Fruit fly (Drosophila melanogaster) whole organism, embryonic: ENCODE measurements around the gene veli.
A peak's percentile ranks its signal among the peaks of the same experiment; 100 is the strongest.

Experiments
- Ada2b ChIP-seq: fragments of 200-800 bp; sonication (Bioruptor generic); IDR thresholded peaks from 2 replicates; pipeline ENCODE4 v1.3.6; 2022; ENCODE audit warnings: missing biosample characterization, missing genetic modification characterization
- C15 ChIP-seq: fragments of 200-800 bp; sonication (Bioruptor generic); IDR thresholded peaks from 3 replicates; pipeline ENCODE4 v1.3.6; 2022; ENCODE audit warnings: missing biosample characterization, missing genetic modification characterization
- CG10274 ChIP-seq: fragments of 200-800 bp; sonication (Bioruptor generic); optimal IDR thresholded peaks from 3 replicates; lab custom pipeline; 2017; ENCODE audit warnings: missing biosample characterization, mild to moderate bottlenecking, missing genetic modification characterization
- CG10959 ChIP-seq: fragments of 200-800 bp; sonication (Bioruptor generic); IDR thresholded peaks from 2 replicates; pipeline ENCODE4 v1.3.6; 2022; ENCODE audit warnings: missing biosample characterization, missing genetic modification characterization
- CG11247 ChIP-seq: fragments of 200-800 bp; sonication (Bioruptor generic); IDR thresholded peaks from 2 replicates; pipeline ENCODE4 v1.3.6; 2022; ENCODE audit warnings: missing biosample characterization, missing genetic modification characterization
- CG11456 ChIP-seq: fragments of 200-800 bp; sonication (Bioruptor generic); IDR thresholded peaks from 3 replicates; pipeline ENCODE4 v1.3.6; 2022; ENCODE audit warnings: missing biosample characterization, missing genetic modification characterization
- CG12299 ChIP-seq: fragments of 200-800 bp; sonication (Bioruptor generic); optimal IDR thresholded peaks from 2 replicates; lab custom pipeline; 2018; ENCODE audit warnings: missing biosample characterization, mild to moderate bottlenecking, missing genetic modification characterization
- CG13287 ChIP-seq: fragments of 200-800 bp; sonication (Bioruptor generic); IDR thresholded peaks from 2 replicates; pipeline ENCODE4 v1.3.6; 2022; ENCODE audit warnings: missing biosample characterization, missing genetic modification characterization; ENCODE audit not compliant: partially characterized antibody
- CG13624 ChIP-seq: fragments of 200-800 bp; sonication (Bioruptor generic); optimal IDR thresholded peaks from 2 replicates; lab custom pipeline; 2016; ENCODE audit warnings: missing biosample characterization, missing genetic modification characterization
- CG15073 ChIP-seq: fragments of 200-800 bp; sonication (Bioruptor generic); optimal IDR thresholded peaks from 2 replicates; lab custom pipeline; 2016; ENCODE audit warnings: missing biosample characterization, missing genetic modification characterization
- CG18262 ChIP-seq: fragments of 200-800 bp; optimal IDR thresholded peaks from 3 replicates; lab custom pipeline; 2019; ENCODE audit warnings: missing biosample characterization, mild to moderate bottlenecking, missing genetic modification characterization, moderate library complexity
- CG18476 ChIP-seq: fragments of 200-800 bp; sonication (Bioruptor generic); optimal IDR thresholded peaks from 2 replicates; lab custom pipeline; 2016; ENCODE audit warnings: missing biosample characterization, mild to moderate bottlenecking, missing genetic modification characterization
- CG2120 ChIP-seq: fragments of 200-800 bp; sonication (Bioruptor generic); optimal IDR thresholded peaks from 3 replicates; lab custom pipeline; 2016; ENCODE audit warnings: missing biosample characterization, missing genetic modification characterization
- CG3065 ChIP-seq: fragments of 200-800 bp; sonication (Bioruptor generic); optimal IDR thresholded peaks from 2 replicates; lab custom pipeline; 2016; ENCODE audit warnings: missing biosample characterization, missing genetic modification characterization
- CG3281 ChIP-seq: fragments of 200-800 bp; sonication (Bioruptor generic); optimal IDR thresholded peaks from 3 replicates; lab custom pipeline; 2017; ENCODE audit warnings: missing biosample characterization, mild to moderate bottlenecking, missing genetic modification characterization
- CG34422 ChIP-seq: fragments of 200-800 bp; sonication (Bioruptor generic); IDR thresholded peaks from 3 replicates; pipeline ENCODE4 v1.3.6; 2022; ENCODE audit warnings: missing biosample characterization, missing genetic modification characterization
- CG6765 ChIP-seq: fragments of 200-800 bp; sonication (Bioruptor generic); optimal IDR thresholded peaks from 3 replicates; lab custom pipeline; 2017; ENCODE audit warnings: missing biosample characterization, mild to moderate bottlenecking, missing genetic modification characterization
- CG6854 ChIP-seq: fragments of 200-800 bp; sonication (Bioruptor generic); optimal IDR thresholded peaks from 3 replicates; lab custom pipeline; 2017; ENCODE audit warnings: missing biosample characterization, mild to moderate bottlenecking, missing genetic modification characterization
- CG7839 ChIP-seq: fragments of 200-800 bp; sonication (Bioruptor generic); optimal IDR thresholded peaks from 3 replicates; lab custom pipeline; 2018; ENCODE audit warnings: missing biosample characterization, mild to moderate bottlenecking, missing genetic modification characterization, moderate library complexity
- CG7963 ChIP-seq: fragments of 200-800 bp; sonication (Bioruptor generic); IDR thresholded peaks from 3 replicates; pipeline ENCODE4 v1.3.6; 2022; ENCODE audit warnings: missing biosample characterization, missing genetic modification characterization; ENCODE audit not compliant: partially characterized antibody
- CG8388 ChIP-seq: fragments of 200-800 bp; sonication (Bioruptor generic); optimal IDR thresholded peaks from 2 replicates; lab custom pipeline; 2019; ENCODE audit warnings: missing biosample characterization, mild to moderate bottlenecking, missing genetic modification characterization, moderate library complexity
- H2.0 ChIP-seq: fragments of 200-800 bp; sonication (Bioruptor generic); IDR thresholded peaks from 2 replicates; pipeline ENCODE4 v1.3.6; 2022; ENCODE audit warnings: missing biosample characterization, missing genetic modification characterization
- HLHmδ ChIP-seq: fragments of 200-800 bp; sonication (Bioruptor generic); optimal IDR thresholded peaks from 2 replicates; lab custom pipeline; 2018; ENCODE audit warnings: missing biosample characterization, mild to moderate bottlenecking, missing genetic modification characterization, moderate library complexity
- Hsf ChIP-seq: fragments of 200-800 bp; sonication (Bioruptor generic); optimal IDR thresholded peaks from 3 replicates; lab custom pipeline; 2016; ENCODE audit warnings: missing biosample characterization, missing genetic modification characterization
- Kr ChIP-seq: fragments of 200-800 bp; sonication (Bioruptor generic); optimal IDR thresholded peaks from 2 replicates; lab custom pipeline; 2017; ENCODE audit warnings: missing biosample characterization, mild to moderate bottlenecking, missing genetic modification characterization
- Mad ChIP-seq: fragments of 200-800 bp; sonication (Bioruptor generic); optimal IDR thresholded peaks from 2 replicates; lab custom pipeline; 2016; ENCODE audit warnings: missing biosample characterization, missing genetic modification characterization
- Ptx1 ChIP-seq: fragments of 200-800 bp; sonication (Bioruptor generic); IDR thresholded peaks from 2 replicates; pipeline ENCODE4 v1.3.6; 2022; ENCODE audit warnings: missing biosample characterization, missing genetic modification characterization
- Rx ChIP-seq: fragments of 200-800 bp; sonication (Bioruptor generic); IDR thresholded peaks from 2 replicates; pipeline ENCODE4 v1.3.6; 2022; ENCODE audit warnings: missing biosample characterization, missing genetic modification characterization
- Sin3A ChIP-seq: fragments of >200 bp; optimal IDR thresholded peaks from 2 replicates; lab custom pipeline; 2018
- Sry-β ChIP-seq: fragments of 200-800 bp; sonication (Bioruptor generic); optimal IDR thresholded peaks from 2 replicates; lab custom pipeline; 2018; ENCODE audit warnings: missing biosample characterization, mild to moderate bottlenecking, missing genetic modification characterization, moderate library complexity
- ab ChIP-seq: fragments of 200-800 bp; sonication (Bioruptor generic); optimal IDR thresholded peaks from 2 replicates; lab custom pipeline; 2016; ENCODE audit warnings: missing biosample characterization, missing genetic modification characterization
- bab2 ChIP-seq: fragments of 200-800 bp; sonication (Bioruptor generic); optimal IDR thresholded peaks from 2 replicates; lab custom pipeline; 2016; ENCODE audit warnings: missing biosample characterization, missing genetic modification characterization
- btn ChIP-seq: fragments of 200-800 bp; sonication (Bioruptor generic); optimal IDR thresholded peaks from 2 replicates; lab custom pipeline; 2016; ENCODE audit warnings: missing biosample characterization, missing genetic modification characterization
- cad ChIP-seq: fragments of >200 bp; optimal IDR thresholded peaks from 2 replicates; lab custom pipeline; 2017; ENCODE audit warnings: missing biosample characterization, missing genetic modification characterization
- chm ChIP-seq: fragments of 200-800 bp; sonication (Bioruptor generic); IDR thresholded peaks from 2 replicates; pipeline ENCODE4 v1.3.6; 2022; ENCODE audit warnings: missing biosample characterization, missing genetic modification characterization
- danr ChIP-seq: fragments of 200-800 bp; sonication (Bioruptor generic); IDR thresholded peaks from 2 replicates; pipeline ENCODE4 v1.3.6; 2022; ENCODE audit warnings: missing biosample characterization, missing genetic modification characterization
- emc ChIP-seq: fragments of 200-800 bp; sonication (Bioruptor generic); optimal IDR thresholded peaks from 2 replicates; lab custom pipeline; 2016; ENCODE audit warnings: missing biosample characterization, missing genetic modification characterization
- esg ChIP-seq: fragments of 200-800 bp; sonication (Bioruptor generic); conservative IDR thresholded peaks from 2 replicates; pipeline ENCODE4 v1.3.6; 2022; ENCODE audit warnings: missing biosample characterization, missing genetic modification characterization
- gem ChIP-seq: fragments of 200-800 bp; sonication (Bioruptor generic); optimal IDR thresholded peaks from 2 replicates; lab custom pipeline; 2019; ENCODE audit warnings: missing biosample characterization, mild to moderate bottlenecking, missing genetic modification characterization, moderate library complexity
- gsb ChIP-seq: fragments of 200-800 bp; sonication (Bioruptor generic); IDR thresholded peaks from 2 replicates; pipeline ENCODE4 v1.3.6; 2022; ENCODE audit warnings: missing biosample characterization, missing genetic modification characterization
- knrl ChIP-seq: fragments of 200-800 bp; sonication (Bioruptor generic); IDR thresholded peaks from 3 replicates; pipeline ENCODE4 v1.3.6; 2022; ENCODE audit warnings: missing biosample characterization, missing genetic modification characterization; ENCODE audit not compliant: partially characterized antibody
- nau ChIP-seq: fragments of 200-800 bp; sonication (Bioruptor generic); optimal IDR thresholded peaks from 3 replicates; lab custom pipeline; 2017; ENCODE audit warnings: missing biosample characterization, mild to moderate bottlenecking, missing genetic modification characterization, missing genetic modification reagents
- pzg ChIP-seq: fragments of 200-800 bp; sonication (Bioruptor generic); optimal IDR thresholded peaks from 3 replicates; lab custom pipeline; 2018; ENCODE audit warnings: missing biosample characterization, mild to moderate bottlenecking, missing genetic modification characterization, moderate library complexity
- rib ChIP-seq: fragments of 200-800 bp; sonication (Bioruptor generic); IDR thresholded peaks from 2 replicates; pipeline ENCODE4 v1.3.6; 2022; ENCODE audit warnings: missing biosample characterization, missing genetic modification characterization
- row ChIP-seq: fragments of 200-800 bp; sonication (Bioruptor generic); IDR thresholded peaks from 3 replicates; pipeline ENCODE4 v1.3.6; 2022; ENCODE audit warnings: missing biosample characterization, missing genetic modification characterization
- sc ChIP-seq, 3 experiments: fragments of >200 bp in 2 of 3; fragments of 200-800 bp in 1 of 3; sonication (Bioruptor generic) in 1 of 3; optimal IDR thresholded peaks; 2 replicates in 2 of 3; 3 replicates in 1 of 3; lab custom pipeline; 2017; ENCODE audit warnings: mild to moderate bottlenecking in 1 of 3, missing biosample characterization in 1 of 3, missing genetic modification characterization in 1 of 3, missing genetic modification reagents in 1 of 3
- sna ChIP-seq: fragments of 200-800 bp; sonication (Bioruptor generic); IDR thresholded peaks from 2 replicates; pipeline ENCODE4 v1.3.6; 2022; ENCODE audit warnings: missing biosample characterization, missing genetic modification characterization; ENCODE audit not compliant: partially characterized antibody
- sqz ChIP-seq: fragments of 200-800 bp; sonication (Bioruptor generic); optimal IDR thresholded peaks from 3 replicates; lab custom pipeline; 2018; ENCODE audit warnings: missing biosample characterization, mild to moderate bottlenecking, missing genetic modification characterization
- tap ChIP-seq: fragments of 200-800 bp; optimal IDR thresholded peaks from 3 replicates; lab custom pipeline; 2019; ENCODE audit warnings: missing biosample characterization, mild to moderate bottlenecking, missing genetic modification characterization, moderate library complexity
- unc-4 ChIP-seq: fragments of 200-800 bp; sonication (Bioruptor generic); IDR thresholded peaks from 2 replicates; pipeline ENCODE4 v1.3.6; 2022; ENCODE audit warnings: missing biosample characterization, missing genetic modification characterization; ENCODE audit not compliant: partially characterized antibody

The veli gene

DNA sequence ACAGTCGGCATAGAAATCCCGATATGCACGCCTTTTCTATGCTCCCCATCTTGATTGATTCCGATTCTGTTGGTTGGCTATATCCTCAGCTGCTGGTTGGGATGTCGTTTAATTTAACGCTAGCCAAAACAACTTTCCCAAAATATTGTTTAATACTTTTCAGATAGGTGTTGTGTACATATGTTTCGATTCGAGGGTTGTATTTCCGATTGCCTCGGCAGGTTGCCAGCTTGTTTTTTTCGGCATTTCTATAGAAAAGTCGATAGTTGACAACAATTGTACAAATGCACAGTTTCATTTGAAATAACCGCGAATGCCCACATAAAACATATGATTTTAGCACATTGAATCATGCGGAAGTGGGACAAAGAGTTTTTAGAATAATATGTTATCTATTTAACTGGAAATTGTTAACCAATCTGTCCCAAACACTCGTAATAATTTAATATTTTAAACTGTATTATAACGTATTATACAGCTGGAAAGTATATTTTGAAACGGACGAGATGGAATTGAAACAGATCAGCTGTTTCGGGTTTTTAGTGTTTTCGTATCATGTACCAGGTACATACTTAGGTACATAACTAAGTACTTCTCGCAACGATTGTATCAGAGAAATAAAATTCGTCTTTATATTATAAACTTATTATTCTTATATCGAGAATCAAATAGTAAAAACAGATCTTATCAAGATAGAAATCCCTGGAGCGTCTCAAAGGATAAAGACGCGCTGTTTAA is 10.8 kb downstream of the veli start, which contains the start of gene CG31109 (continued):
- TF ChIP-seq C15 = no peak
- no peak for TF ChIP-seq Ptx1 (GFP tag; lab: Robert Waterston, UW)
- no peak for TF ChIP-seq Kr (GFP tag; lab: Kevin White, UChicago)
- TF ChIP-seq Hsf (GFP tag; lab: Kevin White, UChicago) = peak; percentile 2
- TF ChIP-seq CG15073 (GFP tag; lab: Kevin White, UChicago) = no peak
- peak; percentile 42 for TF ChIP-seq CG13624 (GFP tag; lab: Kevin White, UChicago)
- TF ChIP-seq CG3065 (GFP tag; lab: Kevin White, UChicago) = no peak
- no peak for TF ChIP-seq Rx (GFP tag; lab: Robert Waterston, UW)
- TF ChIP-seq Sin3A (lab: Kevin White, UChicago) = peak; percentile 2
- TF ChIP-seq CG18262 (tag; lab: Kevin White, UChicago) = peak; percentile 33
- no peak for TF ChIP-seq HLHmδ (GFP tag; lab: Kevin White, UChicago)
- no peak for TF ChIP-seq CG11247
- TF ChIP-seq CG2120 (GFP tag; lab: Kevin White, UChicago) = peak; percentile 64
- TF ChIP-seq CG10274 = no peak
- TF ChIP-seq CG10959 (GFP tag; lab: Robert Waterston, UW) = no peak
- no peak for TF ChIP-seq sc (optimal IDR thresholded peaks at IDR 0.05; lab: Kevin White, UChicago)
- TF ChIP-seq sc (GFP tag; optimal IDR thresholded peaks at IDR 0.05; lab: Kevin White, UChicago) = no peak
- no peak for TF ChIP-seq bab2
- peak; percentile 48; the same call in 1 of the 3 replicates for TF ChIP-seq CG34422
- no peak for TF ChIP-seq CG7963
- TF ChIP-seq CG13287 = peak; percentile 61
- no peak for TF ChIP-seq esg (GFP tag; lab: Robert Waterston, UW)
- peak; percentile 44; the same call in 1 of the 2 replicates for TF ChIP-seq unc-4 (GFP tag; lab: Robert Waterston, UW)
- TF ChIP-seq pzg (GFP tag; lab: Kevin White, UChicago) = peak; percentile 77
- TF ChIP-seq H2.0 (GFP tag; lab: Robert Waterston, UW) = peak; percentile 35; the same call in 1 of the 2 replicates
- TF ChIP-seq CG3281 (GFP tag; lab: Kevin White, UChicago) = no peak
- no peak for TF ChIP-seq CG6765 (GFP tag; lab: Kevin White, UChicago)
- peak; percentile 12 for TF ChIP-seq Sry-β (GFP tag; lab: Kevin White, UChicago)
- TF ChIP-seq rib = no peak
- no peak for TF ChIP-seq btn (GFP tag; lab: Kevin White, UChicago)
- TF ChIP-seq CG7839 (tag; lab: Kevin White, UChicago) = no peak
- no peak for TF ChIP-seq Ada2b (GFP tag; lab: Robert Waterston, UW)
- peak; percentile 33 for TF ChIP-seq gem (tag; lab: Kevin White, UChicago)
- no peak for TF ChIP-seq emc (GFP tag; lab: Kevin White, UChicago)
- no peak for TF ChIP-seq sqz (GFP tag; lab: Kevin White, UChicago)
- TF ChIP-seq CG8388 (GFP tag; lab: Kevin White, UChicago) = peak; percentile 5
- no peak for TF ChIP-seq Mad (GFP tag; lab: Kevin White, UChicago)
- TF ChIP-seq CG12299 (tag; lab: Kevin White, UChicago) = no peak
- no peak for TF ChIP-seq ab (GFP tag; lab: Kevin White, UChicago)
- no peak for TF ChIP-seq CG18476 (GFP tag; lab: Kevin White, UChicago)
- no peak for TF ChIP-seq nau
- peak; percentile 39; the same call in 1 of the 2 replicates for TF ChIP-seq sna (GFP tag; lab: Robert Waterston, UW)
- no peak for TF ChIP-seq gsb (GFP tag; lab: Robert Waterston, UW)
- no peak for TF ChIP-seq CG6854 (GFP tag; lab: Kevin White, UChicago)
- no peak for TF ChIP-seq knrl (GFP tag; lab: Robert Waterston, UW)
- no peak for TF ChIP-seq chm
- TF ChIP-seq row (GFP tag; lab: Robert Waterston, UW) = peak; percentile 70
- no peak for TF ChIP-seq danr (GFP tag; lab: Robert Waterston, UW)
- no peak for TF ChIP-seq CG11456 (GFP tag; lab: Robert Waterston, UW)
- TF ChIP-seq tap = no peak
- TF ChIP-seq cad = no peak
